Worm (Caenorhabditis elegans): ENCODE data around the gene idpc-7.

DNA sequence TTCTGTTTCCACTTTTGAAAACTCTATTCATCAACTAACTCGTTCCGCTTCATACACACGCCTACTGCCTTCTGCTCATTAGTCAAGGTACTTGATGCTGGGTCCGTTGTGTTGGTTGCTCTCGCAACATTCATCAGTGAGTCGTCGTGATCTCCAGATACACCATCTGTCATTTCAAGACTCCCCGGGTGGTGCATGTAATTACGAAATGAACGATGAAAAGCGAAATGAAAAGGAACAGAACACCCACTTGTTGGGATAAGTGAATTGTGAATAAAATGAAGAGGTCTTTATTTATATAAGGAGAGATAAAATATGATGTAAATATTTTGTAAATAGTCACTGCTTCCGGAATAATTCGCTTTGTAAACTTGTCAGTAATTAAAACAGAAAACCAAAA lies 45.1 kb upstream of the idpc-7 start:
- TF ChIP-seq sox-2 (GFP tag; IDR thresholded peaks at IDR 0.05) = no peak
- no peak for TF ChIP-seq ceh-24 (tag; optimal IDR thresholded peaks at IDR 0.05)
- no peak for TF ChIP-seq dve-1 (tag; optimal IDR thresholded peaks at IDR 0.05)
- TF ChIP-seq pat-9 (tag; optimal IDR thresholded peaks at IDR 0.05) = no peak
- no peak for TF ChIP-seq C38D4.7 (GFP tag; optimal IDR thresholded peaks at IDR 0.05)
- no peak for TF ChIP-seq pha-4 (tag; optimal IDR thresholded peaks at IDR 0.05)
- no peak for TF ChIP-seq pax-1 (tag; optimal IDR thresholded peaks at IDR 0.05)
- TF ChIP-seq sdc-2 (tag; optimal IDR thresholded peaks at IDR 0.05) = no peak
- no peak for TF ChIP-seq K02D7.2 (tag; optimal IDR thresholded peaks at IDR 0.05)
- TF ChIP-seq pqm-1 (tag; optimal IDR thresholded peaks at IDR 0.05) = no peak
- TF ChIP-seq nhr-11 (tag; optimal IDR thresholded peaks at IDR 0.05) = no peak
- TF ChIP-seq tbx-2 (tag; optimal IDR thresholded peaks at IDR 0.05) = no peak
